Fruit fly (Drosophila melanogaster) whole organism, wandering third instar larva: ENCODE measurements around the gene CG43347.

Experiments
- Abd-B ChIP-seq: fragments of >200 bp; optimal IDR thresholded peaks from 2 replicates; lab custom pipeline; 2017; ENCODE audit warnings: missing biosample characterization, missing genetic modification characterization
- Dif ChIP-seq: fragments of 200-275, 200-300 bp; sonication (Bioruptor generic); optimal IDR thresholded peaks from 2 replicates; lab custom pipeline; 2018; ENCODE audit warnings: missing biosample characterization, missing genetic modification characterization; ENCODE audit not compliant: partially characterized antibody
- Jra ChIP-seq: sonication (Bioruptor generic); optimal IDR thresholded peaks from 2 replicates; lab custom pipeline; 2016; ENCODE audit warnings: missing biosample characterization, missing genetic modification characterization
- OdsH ChIP-seq: fragments of 200-800 bp; sonication (Bioruptor generic); optimal IDR thresholded peaks from 2 replicates; lab custom pipeline; 2016; ENCODE audit warnings: missing biosample characterization, mild to moderate bottlenecking, missing genetic modification characterization
- Vsx2 ChIP-seq: fragments of 200-300, 225-300 bp; sonication (Bioruptor generic); optimal IDR thresholded peaks from 2 replicates; lab custom pipeline; 2018; ENCODE audit warnings: missing biosample characterization, missing genetic modification characterization; ENCODE audit not compliant: partially characterized antibody
- br ChIP-seq: fragments of 200-800 bp; sonication (Bioruptor generic); optimal IDR thresholded peaks from 2 replicates; lab custom pipeline; 2016; ENCODE audit warnings: missing biosample characterization, missing genetic modification characterization
- h ChIP-seq: fragments of 200-800 bp; sonication (Bioruptor generic); optimal IDR thresholded peaks from 3 replicates; lab custom pipeline; 2016; ENCODE audit warnings: missing biosample characterization, mild to moderate bottlenecking, missing genetic modification characterization
- jim ChIP-seq: fragments of 175-275, 200-325 bp; sonication (Bioruptor generic); optimal IDR thresholded peaks from 2 replicates; lab custom pipeline; 2016; ENCODE audit warnings: missing biosample characterization, mild to moderate bottlenecking, missing genetic modification characterization
- psq ChIP-seq: fragments of 200-800 bp; sonication (Bioruptor generic); optimal IDR thresholded peaks from 3 replicates; lab custom pipeline; 2017; ENCODE audit warnings: missing biosample characterization, mild to moderate bottlenecking, missing genetic modification characterization, moderate library complexity
- sv ChIP-seq: fragments of 200-800 bp; sonication (Bioruptor generic); optimal IDR thresholded peaks from 3 replicates; lab custom pipeline; 2016; ENCODE audit warnings: missing biosample characterization, missing genetic modification characterization
- usp ChIP-seq: fragments of >200 bp; optimal IDR thresholded peaks from 2 replicates; lab custom pipeline; 2017; ENCODE audit warnings: missing biosample characterization, missing genetic modification characterization

DNA sequence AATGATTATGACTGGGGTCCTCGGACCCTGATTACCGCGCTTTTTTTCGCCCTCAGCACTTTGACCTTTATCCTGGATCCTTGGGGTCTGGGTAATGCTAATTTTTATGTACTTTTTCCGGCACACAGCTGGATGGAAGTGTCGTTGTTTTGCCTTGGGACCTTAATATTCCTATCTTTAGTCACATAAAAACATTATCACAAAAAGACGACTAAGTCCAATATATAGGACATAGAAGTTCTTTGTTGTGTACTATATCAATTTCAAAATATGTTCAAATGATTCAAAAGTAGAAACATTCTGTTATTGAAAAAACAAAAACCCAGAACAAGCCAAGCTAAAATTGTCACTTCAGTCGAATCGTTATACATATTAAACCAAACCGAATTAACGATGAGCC lies 31.2 kb downstream of the CG43347 start, which contains the start of gene Rab9D:
- TF ChIP-seq OdsH (no peak), br (GFP tag; lab: Kevin White, UChicago) (no peak), jim (GFP tag; lab: Kevin White, UChicago) (no peak), Jra (GFP tag; lab: Kevin White, UChicago) (no peak), Abd-B (GFP tag; lab: Kevin White, UChicago) (no peak), sv (GFP tag; lab: Kevin White, UChicago) (no peak), Dif (GFP tag; lab: Kevin White, UChicago) (no peak), Vsx2 (GFP tag; lab: Kevin White, UChicago) (no peak), psq (GFP tag; lab: Kevin White, UChicago) (no peak), h (GFP tag; lab: Kevin White, UChicago) (no peak), usp (GFP tag; lab: Kevin White, UChicago) (no peak)
